Fruit fly (Drosophila melanogaster): Measurements from ENCODE around the gene slam.

The slam gene

dm6 chr2L:6426329-6426728, 54.1 kb downstream of the slam start:
- TF ChIP-seq ttk (optimal IDR thresholded peaks at IDR 0.05) (no peak), Sin3A (optimal IDR thresholded peaks at IDR 0.05) (no peak), psq (optimal IDR thresholded peaks at IDR 0.05) (no peak), h (optimal IDR thresholded peaks at IDR 0.05) (no peak), insv (optimal IDR thresholded peaks at IDR 0.05) (no peak), Myc (optimal IDR thresholded peaks at IDR 0.05) (no peak)
